Worm (Caenorhabditis elegans) whole organism, L1 larva: ENCODE measurements around the gene tmc-1.

ENCODE experiments used
- C34B4.2 ChIP-seq: sonication (generic microtip); optimal IDR thresholded peaks from 2 replicates; lab custom pipeline; 2017; ENCODE audit warnings: mild to moderate bottlenecking, missing genetic modification characterization, missing compliant biosample characterization
- Y116A8C.19 ChIP-seq: sonication (generic microtip); optimal IDR thresholded peaks from 2 replicates; lab custom pipeline; 2016; ENCODE audit warnings: missing compliant biosample characterization, missing genetic modification characterization, borderline replicate concordance
- aly-2 ChIP-seq: fragments of 150-350 bp; optimal IDR thresholded peaks from 2 replicates; lab custom pipeline; 2014; ENCODE audit warnings: missing biosample characterization, missing genetic modification characterization
- ceh-82 ChIP-seq, 3 experiments: fragments of 150-350 bp in 1 of 3; sonication (generic microtip) in 2 of 3; optimal IDR thresholded peaks; 2 replicates each; lab custom pipeline; 2014 to 2017; ENCODE audit warnings: missing biosample characterization in 3 of 3, missing genetic modification characterization in 3 of 3
- ces-1 ChIP-seq: fragments of 150-350 bp; optimal IDR thresholded peaks from 2 replicates; lab custom pipeline; 2014; ENCODE audit warnings: missing biosample characterization, missing genetic modification reagents, missing genetic modification characterization
- dsc-1 ChIP-seq: sonication (generic microtip); optimal IDR thresholded peaks from 2 replicates; lab custom pipeline; 2016; ENCODE audit warnings: mild to moderate bottlenecking, missing genetic modification characterization, missing compliant biosample characterization
- efl-1 ChIP-seq, 4 experiments: fragments of 150-350 bp; optimal IDR thresholded peaks in 3 of 4; peaks in 1 of 4; 1 replicate in 1 of 4; 2 replicates in 3 of 4; lab custom pipeline; 2014; ENCODE audit warnings: missing biosample characterization in 2 of 4, missing genetic modification characterization in 2 of 4, missing genetic modification reagents in 2 of 4
- egl-13 ChIP-seq: sonication (generic microtip); optimal IDR thresholded peaks from 2 replicates; lab custom pipeline; 2016; ENCODE audit warnings: missing genotype, missing genetic modification reagents, missing genetic modification characterization, missing compliant biosample characterization
- elt-2 ChIP-seq: sonication (generic microtip); optimal IDR thresholded peaks from 2 replicates; lab custom pipeline; 2016; ENCODE audit warnings: missing genetic modification characterization, mild to moderate bottlenecking, inconsistent platforms, missing compliant biosample characterization, missing genetic modification reagents
- elt-3 ChIP-seq, 6 experiments: fragments of 150-350 bp in 1 of 6; sonication (generic microtip); optimal IDR thresholded peaks; 2 replicates each; lab custom pipeline; 2017 to 2018; ENCODE audit warnings: missing biosample characterization in 6 of 6, missing genetic modification characterization in 6 of 6, inconsistent platforms in 1 of 6
- fkh-10 ChIP-seq: sonication (generic microtip); optimal IDR thresholded peaks from 2 replicates; lab custom pipeline; 2017; ENCODE audit warnings: missing biosample characterization, missing genetic modification reagents, missing genetic modification characterization
- fkh-4 ChIP-seq: sonication (generic microtip); optimal IDR thresholded peaks from 2 replicates; lab custom pipeline; 2016; ENCODE audit warnings: missing compliant biosample characterization, missing genetic modification characterization, borderline replicate concordance
- fkh-8 ChIP-seq: sonication (generic microtip); optimal IDR thresholded peaks from 2 replicates; lab custom pipeline; 2016; ENCODE audit warnings: mild to moderate bottlenecking, missing genetic modification characterization, missing compliant biosample characterization
- hlh-17 ChIP-seq: fragments of 200-800 bp; sonication (Bioruptor generic); optimal IDR thresholded peaks from 2 replicates; lab custom pipeline; 2018; ENCODE audit warnings: missing genetic modification characterization, mild to moderate bottlenecking, missing compliant biosample characterization, moderate library complexity, borderline replicate concordance
- hpl-2 ChIP-seq: fragments of 150-350 bp; optimal IDR thresholded peaks from 2 replicates; lab custom pipeline; 2014; ENCODE audit warnings: missing biosample characterization, missing genetic modification reagents, missing genetic modification characterization
- isw-1 ChIP-seq: fragments of 200-800 bp; sonication (Bioruptor generic); IDR thresholded peaks from 2 replicates; pipeline ENCODE4 v1.3.6; 2022; ENCODE audit warnings: missing genetic modification characterization, missing compliant biosample characterization
- jun-1 ChIP-seq: fragments of 150-350 bp; optimal IDR thresholded peaks from 2 replicates; lab custom pipeline; 2014; ENCODE audit warnings: missing biosample characterization, missing genetic modification reagents, missing genetic modification characterization
- lin-14 ChIP-seq: fragments of 200-800 bp; sonication (Bioruptor generic); optimal IDR thresholded peaks from 2 replicates; lab custom pipeline; 2018; ENCODE audit warnings: mild to moderate bottlenecking, missing genetic modification characterization, moderate library complexity, missing compliant biosample characterization
- lin-39 ChIP-seq: fragments of 150-350 bp; optimal IDR thresholded peaks from 2 replicates; lab custom pipeline; 2014; ENCODE audit warnings: missing biosample characterization, missing genetic modification reagents, missing genetic modification characterization
- lsy-2 ChIP-seq, 2 experiments: fragments of 150-350 bp; optimal IDR thresholded peaks; 2 replicates each; lab custom pipeline; 2014; ENCODE audit warnings: missing biosample characterization in 2 of 2, missing genetic modification characterization in 2 of 2
- mab-9 ChIP-seq: fragments of 200-800 bp; sonication (Bioruptor generic); IDR thresholded peaks from 2 replicates; pipeline ENCODE4 v1.3.6; 2022; ENCODE audit warnings: missing genetic modification reagents, missing genetic modification characterization, missing compliant biosample characterization
- nhr-12 ChIP-seq: sonication (generic microtip); optimal IDR thresholded peaks from 2 replicates; lab custom pipeline; 2017; ENCODE audit warnings: missing biosample characterization, missing genetic modification characterization
- nhr-19 ChIP-seq: fragments of 200-800 bp; sonication (Bioruptor generic); conservative IDR thresholded peaks from 2 replicates; pipeline ENCODE4 v1.3.6; 2022; ENCODE audit warnings: missing genetic modification characterization, missing compliant biosample characterization
- nhr-20 ChIP-seq: sonication (generic microtip); optimal IDR thresholded peaks from 2 replicates; lab custom pipeline; 2016; ENCODE audit warnings: mild to moderate bottlenecking, missing genetic modification characterization, missing compliant biosample characterization
- nhr-47 ChIP-seq: sonication (generic microtip); optimal IDR thresholded peaks from 2 replicates; lab custom pipeline; 2016; ENCODE audit warnings: mild to moderate bottlenecking, missing genetic modification characterization, moderate library complexity, missing compliant biosample characterization
- nhr-71 ChIP-seq: sonication (generic microtip); optimal IDR thresholded peaks from 2 replicates; lab custom pipeline; 2016; ENCODE audit warnings: mild to moderate bottlenecking, missing genetic modification characterization, moderate library complexity, missing compliant biosample characterization
- nhr-84 ChIP-seq: sonication (generic microtip); optimal IDR thresholded peaks from 2 replicates; lab custom pipeline; 2017; ENCODE audit warnings: missing biosample characterization, missing genetic modification characterization
- nhr-85 ChIP-seq: sonication (generic microtip); peaks from one replicate; lab custom pipeline; 2016; ENCODE audit warnings: missing genetic modification characterization, inconsistent platforms, missing compliant biosample characterization
- pag-3 ChIP-seq: sonication (generic microtip); optimal IDR thresholded peaks from 2 replicates; lab custom pipeline; 2017; ENCODE audit warnings: missing genetic modification characterization, mild to moderate bottlenecking, missing compliant biosample characterization, antibody characterized with exemption, borderline replicate concordance; ENCODE audit not compliant: insufficient read depth
- rnt-1 ChIP-seq: sonication (generic microtip); optimal IDR thresholded peaks from 2 replicates; lab custom pipeline; 2016; ENCODE audit warnings: mild to moderate bottlenecking, missing genetic modification characterization, moderate library complexity, missing compliant biosample characterization
- snu-23 ChIP-seq: sonication (generic microtip); optimal IDR thresholded peaks from 2 replicates; lab custom pipeline; 2016; ENCODE audit warnings: missing genetic modification characterization, missing compliant biosample characterization
- sox-4 ChIP-seq: sonication (generic microtip); optimal IDR thresholded peaks from 2 replicates; lab custom pipeline; 2016; ENCODE audit warnings: missing genetic modification characterization, missing compliant biosample characterization
- swsn-7 ChIP-seq: sonication (generic microtip); optimal IDR thresholded peaks from 2 replicates; lab custom pipeline; 2016; ENCODE audit warnings: missing genetic modification characterization, missing compliant biosample characterization
- tlp-1 ChIP-seq: fragments of 150-350 bp; optimal IDR thresholded peaks from 2 replicates; lab custom pipeline; 2014; ENCODE audit warnings: missing biosample characterization, missing genetic modification characterization
- unc-30 ChIP-seq: sonication (generic microtip); optimal IDR thresholded peaks from 2 replicates; lab custom pipeline; 2017; ENCODE audit warnings: missing biosample characterization, missing genetic modification characterization
- unc-62 ChIP-seq: fragments of 150-350 bp; optimal IDR thresholded peaks from 2 replicates; lab custom pipeline; 2014; ENCODE audit warnings: missing biosample characterization, missing genetic modification reagents, missing genetic modification characterization
- unc-86 ChIP-seq: sonication (generic microtip); optimal IDR thresholded peaks from 2 replicates; lab custom pipeline; 2016; ENCODE audit warnings: missing genetic modification characterization, missing compliant biosample characterization
- zip-4 ChIP-seq: fragments of 200-800 bp; sonication (Bioruptor generic); optimal IDR thresholded peaks from 2 replicates; lab custom pipeline; 2018; ENCODE audit warnings: mild to moderate bottlenecking, missing genetic modification characterization, moderate library complexity, missing compliant biosample characterization
- ztf-11 ChIP-seq, 2 experiments: sonication (generic microtip); optimal IDR thresholded peaks; 2 replicates each; lab custom pipeline; 2016 to 2017; ENCODE audit warnings: missing genetic modification characterization in 2 of 2, missing biosample characterization in 1 of 2, missing compliant biosample characterization in 1 of 2

The tmc-1 gene

DNA sequence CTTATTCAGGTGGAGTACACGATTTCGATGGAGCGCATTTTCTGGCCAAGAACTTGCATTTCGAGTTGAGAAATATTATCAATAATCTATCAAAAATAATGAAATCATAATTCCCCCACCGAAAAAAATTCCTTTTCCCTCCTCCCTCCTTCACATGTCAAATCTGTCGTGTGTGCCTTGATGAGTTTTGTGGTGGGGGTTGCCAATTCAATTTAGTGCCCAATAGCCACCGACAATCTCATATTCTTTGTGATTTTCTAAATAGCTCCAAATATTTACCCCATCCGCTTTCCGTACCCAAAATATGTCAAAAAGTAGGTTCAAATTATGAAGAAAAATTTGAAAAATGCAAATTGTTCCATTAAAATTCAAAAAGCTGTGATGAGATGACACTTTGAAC lies at the start of gene tmc-1:
tmc-1 (plus strand) TSS at position 189 of the 400 bp plus-strand sequence.
- no peak for TF ChIP-seq fkh-10 (GFP tag; lab: Kevin White, UChicago)
- no peak for TF ChIP-seq nhr-84
- no peak for TF ChIP-seq snu-23
- TF ChIP-seq nhr-20 (tag; lab: Kevin White, UChicago): no peak
- peak; percentile 19 for TF ChIP-seq lin-14 (GFP tag; lab: Kevin White, UChicago)
- TF ChIP-seq tlp-1 (tag; lab: Kevin White, UChicago): no peak
- no peak for TF ChIP-seq fkh-8 (tag; lab: Kevin White, UChicago)

DNA sequence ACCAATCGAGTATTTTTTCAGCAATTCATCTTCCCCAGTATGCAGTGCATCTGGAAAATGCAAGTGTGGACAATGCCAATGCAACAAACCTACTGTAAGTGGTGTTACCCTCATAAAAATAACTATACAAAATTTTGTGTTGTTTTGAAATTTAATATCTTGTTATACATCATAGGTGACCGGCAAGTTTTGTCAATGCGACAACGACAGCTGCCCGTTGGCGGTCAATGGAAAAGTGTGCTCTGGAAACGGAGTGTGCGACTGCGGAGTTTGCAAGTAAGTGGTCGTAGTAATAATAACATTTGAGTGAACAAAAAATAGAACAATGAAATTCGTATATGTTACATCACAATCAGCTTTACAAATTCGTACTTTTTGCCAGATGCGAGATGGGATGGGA lies 46.8 kb upstream of the tmc-1 start:
- no peak for TF ChIP-seq fkh-4 (tag; lab: Kevin White, UChicago)
- TF ChIP-seq dsc-1: no peak
- no peak for TF ChIP-seq ces-1 (GFP tag; lab: Kevin White, UChicago)
- TF ChIP-seq ceh-82 (tag; optimal IDR thresholded peaks at IDR 0.05; lab: Kevin White, UChicago): no peak
- no peak for TF ChIP-seq pag-3 (tag; lab: Kevin White, UChicago)
- no peak for TF ChIP-seq unc-30 (tag; lab: Kevin White, UChicago)
- TF ChIP-seq swsn-7 (tag; lab: Kevin White, UChicago): no peak
- TF ChIP-seq tlp-1 (tag; lab: Kevin White, UChicago): no peak
- no peak for TF ChIP-seq lin-14 (GFP tag; lab: Kevin White, UChicago)
- no peak for TF ChIP-seq ztf-11 (tag; optimal IDR thresholded peaks at IDR 0.05; lab: Kevin White, UChicago)
- no peak for TF ChIP-seq elt-3 (tag; optimal IDR thresholded peaks at IDR 0.05; lab: Kevin White, UChicago)
- TF ChIP-seq hlh-17 (GFP tag; lab: Kevin White, UChicago): no peak
- TF ChIP-seq unc-62 (GFP tag; lab: Kevin White, UChicago): no peak
- no peak for TF ChIP-seq nhr-85
- no peak for TF ChIP-seq fkh-8 (tag; lab: Kevin White, UChicago)
- TF ChIP-seq elt-2 (tag; lab: Kevin White, UChicago): no peak
- no peak for TF ChIP-seq nhr-71
- TF ChIP-seq unc-86 (tag; lab: Kevin White, UChicago): no peak

DNA sequence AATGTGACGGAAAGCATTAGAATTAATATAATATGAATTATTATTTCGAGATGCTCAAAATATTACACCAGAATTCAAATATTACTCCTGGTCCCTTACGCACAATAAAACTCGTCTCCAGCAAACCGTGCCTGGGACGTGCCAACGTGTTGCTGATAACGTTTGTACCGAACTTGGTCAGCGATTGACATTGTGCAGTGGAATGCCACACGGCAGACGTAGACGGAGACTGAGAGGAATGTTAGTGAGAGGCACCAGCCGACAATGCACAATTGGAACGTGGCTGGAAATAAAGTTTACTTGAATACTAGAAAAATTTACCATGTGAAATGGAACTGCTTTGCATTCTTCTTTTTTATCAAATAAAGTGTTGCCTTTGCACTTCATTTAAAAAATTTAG lies 44.8 kb upstream of the tmc-1 start:
- TF ChIP-seq efl-1 (optimal IDR thresholded peaks at IDR 0.05; lab: Kevin White, UChicago): no peak
- peak in 1 of 2 experiments; percentile 39 for TF ChIP-seq efl-1 (GFP tag; optimal IDR thresholded peaks at IDR 0.05 in 1 of 2; lab: Kevin White, UChicago)
- no peak for TF ChIP-seq isw-1 (GFP tag; lab: Robert Waterston, UW)
- TF ChIP-seq, all 84 proteins: peak for 1

DNA sequence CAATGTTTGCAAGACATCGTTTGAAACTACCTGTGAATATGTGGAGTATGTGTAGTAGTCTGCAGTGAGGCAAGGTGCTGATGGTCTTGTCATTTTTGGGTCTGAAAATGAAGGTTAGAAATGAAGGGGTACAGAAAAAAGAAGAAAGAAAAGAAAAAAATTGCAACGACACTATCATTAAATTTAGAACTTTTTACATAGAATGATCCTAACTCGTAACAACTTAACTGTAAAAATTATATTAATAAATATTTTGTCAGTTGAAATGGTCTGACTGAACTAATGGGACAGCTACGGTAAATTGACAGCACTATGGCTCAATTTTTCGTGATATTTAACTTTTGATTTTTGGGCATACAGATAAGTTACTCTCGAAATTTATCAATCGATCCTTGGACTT lies 42.7 kb upstream of the tmc-1 start, which contains the start of gene C05D9.7:
C05D9.7 (minus strand) TSS at position 101 of the 400 bp plus-strand sequence.
- TF ChIP-seq snu-23 (no peak), pag-3 (tag; lab: Kevin White, UChicago) (no peak)

DNA sequence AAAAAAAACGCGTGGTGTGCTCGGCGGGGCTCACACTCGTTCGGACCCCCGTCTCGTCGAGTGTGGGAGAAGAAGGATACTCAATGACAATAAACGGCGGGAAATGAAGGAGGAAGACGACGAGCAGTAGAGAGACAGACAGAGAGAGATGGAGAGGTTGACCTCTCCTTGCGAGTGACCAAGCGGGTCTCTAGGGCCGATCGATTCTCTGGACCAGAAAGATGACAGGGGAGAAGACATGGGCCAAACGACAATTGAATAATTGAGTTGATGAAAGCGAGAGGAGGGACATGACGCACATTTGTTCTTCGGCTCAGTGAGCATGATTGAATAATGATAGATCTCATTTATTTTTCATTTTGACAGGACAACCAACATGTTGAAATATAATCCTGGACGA lies 41.7 kb upstream of the tmc-1 start:
- TF ChIP-seq unc-86 (tag; lab: Kevin White, UChicago) (peak; percentile 67), nhr-71 (peak; percentile 43), jun-1 (no peak), hpl-2 (GFP tag; lab: Kevin White, UChicago) (no peak), lsy-2 (tag; optimal IDR thresholded peaks at IDR 0.05; lab: Kevin White, UChicago) (peak; percentile 14 to 28), ztf-11 (tag; optimal IDR thresholded peaks at IDR 0.05; lab: Kevin White, UChicago) (peak in 1 of 2 experiments; percentile 58), dsc-1 (peak; percentile 17), zip-4 (GFP tag; lab: Kevin White, UChicago) (no peak), swsn-7 (tag; lab: Kevin White, UChicago) (peak; percentile 6), C34B4.2 (no peak), fkh-4 (tag; lab: Kevin White, UChicago) (no peak), Y116A8C.19 (tag; lab: Kevin White, UChicago) (no peak), efl-1 (optimal IDR thresholded peaks at IDR 0.05; lab: Kevin White, UChicago) (no peak), efl-1 (GFP tag; optimal IDR thresholded peaks at IDR 0.05 in 1 of 2; lab: Kevin White, UChicago) (no peak), tlp-1 (tag; lab: Kevin White, UChicago) (no peak), egl-13 (tag; lab: Kevin White, UChicago) (no peak), nhr-47 (tag; lab: Kevin White, UChicago) (no peak), mab-9 (GFP tag; lab: Robert Waterston, UW) (no peak), rnt-1 (tag; lab: Kevin White, UChicago) (peak; percentile 14), fkh-8 (tag; lab: Kevin White, UChicago) (no peak), nhr-19 (GFP tag; lab: Robert Waterston, UW) (0 out of 2 replicates have a peak, but pooled peaks have one; percentile 13), lin-39 (tag; lab: Kevin White, UChicago) (no peak), nhr-12 (no peak), pag-3 (tag; lab: Kevin White, UChicago) (no peak), aly-2 (tag; lab: Kevin White, UChicago) (no peak), unc-62 (GFP tag; lab: Kevin White, UChicago) (no peak), sox-4 (tag; lab: Kevin White, UChicago) (no peak), hlh-17 (GFP tag; lab: Kevin White, UChicago) (no peak), unc-30 (tag; lab: Kevin White, UChicago) (no peak)
